Worm (Caenorhabditis elegans) whole organism, L3 larva: ENCODE data around the gene cpg-19.
A peak's percentile ranks its signal among the peaks of the same experiment; 100 is the strongest.

Experiments
- R02D3.7 ChIP-seq: fragments of 150-350 bp; optimal IDR thresholded peaks from 2 replicates; lab custom pipeline; 2014; ENCODE audit warnings: missing biosample characterization, missing genetic modification characterization
- aly-2 ChIP-seq: fragments of 150-350 bp; optimal IDR thresholded peaks from 2 replicates; lab custom pipeline; 2014; ENCODE audit warnings: missing biosample characterization, missing genetic modification characterization
- ceh-82 ChIP-seq: fragments of 150-350 bp; optimal IDR thresholded peaks from 2 replicates; lab custom pipeline; 2014; ENCODE audit warnings: missing biosample characterization, missing genetic modification characterization
- daf-12 ChIP-seq: fragments of 150-350 bp; optimal IDR thresholded peaks from 2 replicates; lab custom pipeline; 2014; ENCODE audit warnings: missing biosample characterization, missing genetic modification reagents, missing genetic modification characterization
- elt-3 ChIP-seq, 3 experiments: fragments of 150-350 bp in 1 of 3; sonication (generic microtip) in 2 of 3; optimal IDR thresholded peaks; 2 replicates in 2 of 3; 4 replicates in 1 of 3; lab custom pipeline; 2014 to 2017; ENCODE audit warnings: missing biosample characterization in 3 of 3, missing genetic modification characterization in 3 of 3
- hmg-11 ChIP-seq: sonication (generic microtip); optimal IDR thresholded peaks from 2 replicates; lab custom pipeline; 2016; ENCODE audit warnings: missing genetic modification characterization, missing compliant biosample characterization
- nhr-12 ChIP-seq: fragments of 150-350 bp; optimal IDR thresholded peaks from 2 replicates; lab custom pipeline; 2014; ENCODE audit warnings: missing biosample characterization, missing genetic modification characterization
- pqm-1 ChIP-seq: fragments of 150-350 bp; optimal IDR thresholded peaks from 2 replicates; lab custom pipeline; 2017; ENCODE audit warnings: missing biosample characterization, missing genetic modification characterization, inconsistent platforms
- skn-1 ChIP-seq: fragments of 150-350 bp; optimal IDR thresholded peaks from 2 replicates; lab custom pipeline; 2014; ENCODE audit warnings: missing biosample characterization, missing genetic modification characterization
- snpc-4 ChIP-seq: fragments of 150-350 bp; optimal IDR thresholded peaks from 2 replicates; lab custom pipeline; 2014; ENCODE audit warnings: missing biosample characterization, missing genetic modification characterization
- tbx-2 ChIP-seq: sonication (generic microtip); optimal IDR thresholded peaks from 2 replicates; lab custom pipeline; 2016; ENCODE audit warnings: mild to moderate bottlenecking, missing genetic modification characterization, missing compliant biosample characterization
- zag-1 ChIP-seq: fragments of 150-350 bp; optimal IDR thresholded peaks from 2 replicates; lab custom pipeline; 2014; ENCODE audit warnings: missing biosample characterization, missing genetic modification characterization
- ztf-4 ChIP-seq: fragments of 150-350 bp; optimal IDR thresholded peaks from 2 replicates; lab custom pipeline; 2014; ENCODE audit warnings: missing biosample characterization, missing genetic modification characterization

ce11 chrX:16671234-16671633, 49.6 kb downstream of the cpg-19 start:
- TF ChIP-seq zag-1 (tag; lab: Kevin White, UChicago): no peak
- TF ChIP-seq ceh-82: no peak
- no peak for TF ChIP-seq nhr-12 (tag; lab: Kevin White, UChicago)
- TF ChIP-seq snpc-4 (tag; lab: Kevin White, UChicago): no peak
- TF ChIP-seq elt-3 (tag; optimal IDR thresholded peaks at IDR 0.05; lab: Kevin White, UChicago): no peak
- no peak for TF ChIP-seq aly-2 (tag; lab: Kevin White, UChicago)
- TF ChIP-seq skn-1: no peak
- TF ChIP-seq ztf-4 (tag; lab: Kevin White, UChicago): no peak
- no peak for TF ChIP-seq tbx-2
- TF ChIP-seq R02D3.7: no peak
- TF ChIP-seq hmg-11 (tag; lab: Kevin White, UChicago): no peak
- TF ChIP-seq pqm-1 (tag; lab: Kevin White, UChicago): peak; percentile 24
- TF ChIP-seq daf-12 (tag; lab: Kevin White, UChicago): no peak
